Worm (Caenorhabditis elegans) whole organism, L2 larva: ENCODE data around the gene pals-19.

Source experiments
- C34F6.9 ChIP-seq: fragments of 150-350 bp; optimal IDR thresholded peaks from 2 replicates; lab custom pipeline; 2014; ENCODE audit warnings: missing biosample characterization, missing genetic modification characterization
- F13H6.1 ChIP-seq: sonication (generic microtip); optimal IDR thresholded peaks from 2 replicates; lab custom pipeline; 2016; ENCODE audit warnings: missing genetic modification characterization, missing compliant biosample characterization
- R02D3.7 ChIP-seq: fragments of 150-350 bp; optimal IDR thresholded peaks from 2 replicates; lab custom pipeline; 2014; ENCODE audit warnings: missing biosample characterization, missing genetic modification characterization
- Y55F3AM.14 ChIP-seq: fragments of 200-800 bp; sonication (Bioruptor generic); optimal IDR thresholded peaks from 2 replicates; lab custom pipeline; 2018; ENCODE audit warnings: mild to moderate bottlenecking, missing genetic modification characterization, missing compliant biosample characterization
- ZK546.5 ChIP-seq: sonication (generic microtip); optimal IDR thresholded peaks from 2 replicates; lab custom pipeline; 2017; ENCODE audit warnings: missing biosample characterization, missing genetic modification characterization
- alr-1 ChIP-seq: fragments of 150-350 bp; optimal IDR thresholded peaks from 2 replicates; lab custom pipeline; 2014; ENCODE audit warnings: missing biosample characterization, missing genetic modification characterization
- aly-2 ChIP-seq: fragments of 150-350 bp; optimal IDR thresholded peaks from 2 replicates; lab custom pipeline; 2014; ENCODE audit warnings: missing biosample characterization, missing genetic modification characterization
- ama-1 ChIP-seq: fragments of 150-350 bp; optimal IDR thresholded peaks from 2 replicates; lab custom pipeline; 2018; ENCODE audit warnings: inconsistent platforms
- blmp-1 ChIP-seq: sonication (generic microtip); optimal IDR thresholded peaks from 2 replicates; lab custom pipeline; 2017; ENCODE audit warnings: missing genetic modification characterization, mild to moderate bottlenecking, missing compliant biosample characterization, antibody characterized with exemption, moderate library complexity; ENCODE audit not compliant: insufficient read depth
- ceh-16 ChIP-seq: fragments of 150-350 bp; optimal IDR thresholded peaks from 2 replicates; lab custom pipeline; 2014; ENCODE audit warnings: missing biosample characterization, missing genetic modification characterization
- ceh-82 ChIP-seq: fragments of 150-350 bp; optimal IDR thresholded peaks from 2 replicates; lab custom pipeline; 2014; ENCODE audit warnings: missing biosample characterization, missing genetic modification characterization
- crh-2 ChIP-seq: sonication (generic microtip); optimal IDR thresholded peaks from 2 replicates; lab custom pipeline; 2017; ENCODE audit warnings: missing biosample characterization, missing genetic modification characterization
- dmd-4 ChIP-seq: sonication (generic microtip); optimal IDR thresholded peaks from 2 replicates; lab custom pipeline; 2017; ENCODE audit warnings: missing biosample characterization, missing genetic modification characterization
- egl-27 ChIP-seq: sonication (generic microtip); optimal IDR thresholded peaks from 3 replicates; lab custom pipeline; 2017; ENCODE audit warnings: missing biosample characterization, missing genetic modification reagents, missing genetic modification characterization
- elt-1 ChIP-seq: fragments of 150-350 bp; optimal IDR thresholded peaks from 2 replicates; lab custom pipeline; 2014; ENCODE audit warnings: missing biosample characterization, missing genetic modification characterization
- elt-3 ChIP-seq: sonication (generic microtip); optimal IDR thresholded peaks from 2 replicates; lab custom pipeline; 2017; ENCODE audit warnings: missing biosample characterization, missing genetic modification characterization
- fos-1 ChIP-seq: fragments of 150-350 bp; optimal IDR thresholded peaks from 2 replicates; lab custom pipeline; 2014; ENCODE audit warnings: missing biosample characterization, missing genetic modification characterization
- gmeb-1 ChIP-seq: fragments of 150-350 bp; optimal IDR thresholded peaks from 2 replicates; lab custom pipeline; 2014; ENCODE audit warnings: missing biosample characterization, missing genetic modification characterization
- lin-11 ChIP-seq: fragments of 150-350 bp; sonication (generic microtip); optimal IDR thresholded peaks from 2 replicates; lab custom pipeline; 2014; ENCODE audit warnings: missing biosample characterization, missing genetic modification characterization, inconsistent platforms, mixed read lengths
- lin-13 ChIP-seq: fragments of 150-350 bp; optimal IDR thresholded peaks from 2 replicates; lab custom pipeline; 2014; ENCODE audit warnings: missing biosample characterization, missing genetic modification reagents, missing genetic modification characterization
- lin-39 ChIP-seq: fragments of 150-350 bp; optimal IDR thresholded peaks from 2 replicates; lab custom pipeline; 2014; ENCODE audit warnings: missing biosample characterization, missing genetic modification reagents, missing genetic modification characterization
- lsy-2 ChIP-seq, 2 experiments: fragments of 150-350 bp in 1 of 2; sonication (generic microtip) in 1 of 2; optimal IDR thresholded peaks; 2 replicates each; lab custom pipeline; 2014 to 2017; ENCODE audit warnings: missing biosample characterization in 2 of 2, missing genetic modification characterization in 2 of 2
- mab-5 ChIP-seq: fragments of 150-350 bp; optimal IDR thresholded peaks from 2 replicates; lab custom pipeline; 2014; ENCODE audit warnings: missing biosample characterization, missing genetic modification characterization
- mbf-1 ChIP-seq: sonication (generic microtip); optimal IDR thresholded peaks from 2 replicates; lab custom pipeline; 2017; ENCODE audit warnings: missing biosample characterization, missing genetic modification characterization
- mdl-1 ChIP-seq, 2 experiments: fragments of 150-350 bp in 1 of 2; sonication (generic microtip) in 1 of 2; optimal IDR thresholded peaks; 2 replicates each; lab custom pipeline; 2017; ENCODE audit warnings: missing biosample characterization in 2 of 2, missing genetic modification characterization in 2 of 2
- nhr-10 ChIP-seq: sonication (generic microtip); optimal IDR thresholded peaks from 2 replicates; lab custom pipeline; 2017; ENCODE audit warnings: missing biosample characterization, missing genetic modification characterization
- nhr-11 ChIP-seq: fragments of 150-350 bp; optimal IDR thresholded peaks from 2 replicates; lab custom pipeline; 2014; ENCODE audit warnings: missing biosample characterization, missing genetic modification characterization
- nhr-12 ChIP-seq: fragments of 150-350 bp; optimal IDR thresholded peaks from 2 replicates; lab custom pipeline; 2014; ENCODE audit warnings: missing biosample characterization, missing genetic modification characterization
- nhr-129 ChIP-seq: fragments of 150-350 bp; optimal IDR thresholded peaks from 2 replicates; lab custom pipeline; 2014; ENCODE audit warnings: missing biosample characterization, missing genetic modification characterization
- nhr-21 ChIP-seq: fragments of 150-350 bp; optimal IDR thresholded peaks from 2 replicates; lab custom pipeline; 2014; ENCODE audit warnings: missing biosample characterization, missing genetic modification characterization
- nhr-23 ChIP-seq: fragments of 150-350 bp; optimal IDR thresholded peaks from 2 replicates; lab custom pipeline; 2014; ENCODE audit warnings: missing biosample characterization, missing genetic modification reagents, missing genetic modification characterization
- nhr-237 ChIP-seq: fragments of 150-350 bp; optimal IDR thresholded peaks from 2 replicates; lab custom pipeline; 2014; ENCODE audit warnings: missing biosample characterization, missing genetic modification characterization
- nhr-25 ChIP-seq: fragments of 150-350 bp; sonication (generic microtip); optimal IDR thresholded peaks from 3 replicates; lab custom pipeline; 2014; ENCODE audit warnings: missing biosample characterization, missing genetic modification characterization
- nhr-6 ChIP-seq: fragments of 150-350 bp; optimal IDR thresholded peaks from 2 replicates; lab custom pipeline; 2014; ENCODE audit warnings: missing biosample characterization, missing genetic modification characterization
- nhr-77 ChIP-seq: fragments of 150-350 bp; optimal IDR thresholded peaks from 2 replicates; lab custom pipeline; 2014; ENCODE audit warnings: missing biosample characterization, missing genetic modification characterization
- peb-1 ChIP-seq: fragments of 150-350 bp; optimal IDR thresholded peaks from 2 replicates; lab custom pipeline; 2014; ENCODE audit warnings: missing biosample characterization, missing genetic modification characterization
- sem-4 ChIP-seq: fragments of 150-350 bp; optimal IDR thresholded peaks from 2 replicates; lab custom pipeline; 2014; ENCODE audit warnings: missing biosample characterization, missing genetic modification reagents, missing genetic modification characterization
- skn-1 ChIP-seq: sonication (generic microtip); optimal IDR thresholded peaks from 2 replicates; lab custom pipeline; 2017; ENCODE audit warnings: missing biosample characterization, missing genetic modification characterization
- sma-3 ChIP-seq: sonication (generic microtip); optimal IDR thresholded peaks from 2 replicates; lab custom pipeline; 2016; ENCODE audit warnings: missing genetic modification reagents, missing genetic modification characterization, missing compliant biosample characterization
- sma-9 ChIP-seq, 2 experiments: fragments of 150-350 bp in 1 of 2; sonication (generic microtip) in 1 of 2; optimal IDR thresholded peaks; 2 replicates each; lab custom pipeline; 2014 to 2016; ENCODE audit warnings: missing genetic modification characterization in 2 of 2, mild to moderate bottlenecking in 1 of 2, missing biosample characterization in 1 of 2, missing compliant biosample characterization in 1 of 2, missing genetic modification reagents in 1 of 2, moderate library complexity in 1 of 2
- snpc-4 ChIP-seq: fragments of 150-350 bp; optimal IDR thresholded peaks from 2 replicates; lab custom pipeline; 2014; ENCODE audit warnings: missing biosample characterization, missing genetic modification characterization
- unc-39 ChIP-seq: fragments of 150-350 bp; optimal IDR thresholded peaks from 2 replicates; lab custom pipeline; 2014; ENCODE audit warnings: missing biosample characterization, missing genetic modification characterization
- unc-55 ChIP-seq: fragments of 150-350 bp; sonication (generic microtip); optimal IDR thresholded peaks from 3 replicates; lab custom pipeline; 2014; ENCODE audit warnings: missing biosample characterization, missing genetic modification reagents, missing genetic modification characterization
- unc-62 ChIP-seq: fragments of 150-350 bp; optimal IDR thresholded peaks from 2 replicates; lab custom pipeline; 2014; ENCODE audit warnings: missing biosample characterization, missing genetic modification reagents, missing genetic modification characterization
- zag-1 ChIP-seq: fragments of 150-350 bp; optimal IDR thresholded peaks from 2 replicates; lab custom pipeline; 2014; ENCODE audit warnings: missing biosample characterization, missing genetic modification characterization
- ztf-1 ChIP-seq: fragments of 200-800 bp; sonication (Bioruptor generic); conservative IDR thresholded peaks from 2 replicates; pipeline ENCODE4 v1.3.6; 2022; ENCODE audit warnings: missing genetic modification characterization, missing compliant biosample characterization
- ztf-11 ChIP-seq: sonication (generic microtip); optimal IDR thresholded peaks from 2 replicates; lab custom pipeline; 2017; ENCODE audit warnings: missing biosample characterization, missing genetic modification characterization
- ztf-4 ChIP-seq: fragments of 150-350 bp; optimal IDR thresholded peaks from 2 replicates; lab custom pipeline; 2014; ENCODE audit warnings: missing biosample characterization, missing genetic modification characterization

The pals-19 gene

ce11 chrIII:1421436-1421835 is 19.7 kb downstream of the pals-19 start:
- TF ChIP-seq skn-1 (tag; lab: Kevin White, UChicago) (no peak), blmp-1 (tag; lab: Kevin White, UChicago) (no peak), crh-2 (tag; lab: Kevin White, UChicago) (no peak), mbf-1 (tag; lab: Kevin White, UChicago) (no peak), lin-11 (tag; lab: Kevin White, UChicago) (no peak)

- TF ChIP-seq sma-9 (GFP tag; optimal IDR thresholded peaks at IDR 0.05; lab: Kevin White, UChicago) (no peak), sma-9 (tag; optimal IDR thresholded peaks at IDR 0.05; lab: Kevin White, UChicago) (no peak), ama-1 (lab: Kevin White, UChicago) (no peak), aly-2 (tag; lab: Kevin White, UChicago) (no peak), F13H6.1 (tag; lab: Kevin White, UChicago) (peak; percentile 49), fos-1 (peak; percentile 34), sma-3 (GFP tag; lab: Kevin White, UChicago) (peak; percentile 53), zag-1 (tag; lab: Kevin White, UChicago) (no peak), snpc-4 (tag; lab: Kevin White, UChicago) (no peak), ztf-4 (tag; lab: Kevin White, UChicago) (no peak), unc-62 (GFP tag; lab: Kevin White, UChicago) (no peak), nhr-77 (tag; lab: Kevin White, UChicago) (no peak), blmp-1 (tag; lab: Kevin White, UChicago) (no peak), ceh-82 (tag; lab: Kevin White, UChicago) (no peak), lin-13 (peak; percentile 88), C34F6.9 (tag; lab: Kevin White, UChicago) (peak; percentile 45), sem-4 (tag; lab: Kevin White, UChicago) (no peak), mab-5 (tag; lab: Kevin White, UChicago) (peak; percentile 35), skn-1 (tag; lab: Kevin White, UChicago) (no peak), R02D3.7 (tag; lab: Kevin White, UChicago) (no peak), ZK546.5 (tag; lab: Kevin White, UChicago) (no peak), elt-3 (no peak), ztf-11 (tag; lab: Kevin White, UChicago) (no peak), nhr-6 (tag; lab: Kevin White, UChicago) (no peak), Y55F3AM.14 (GFP tag; lab: Kevin White, UChicago) (peak; percentile 42), unc-55 (peak; percentile 77), crh-2 (tag; lab: Kevin White, UChicago) (peak; percentile 8), nhr-237 (tag; lab: Kevin White, UChicago) (no peak), unc-39 (tag; lab: Kevin White, UChicago) (no peak), mdl-1 (tag; optimal IDR thresholded peaks at IDR 0.05; lab: Kevin White, UChicago) (no peak), dmd-4 (tag; lab: Kevin White, UChicago) (no peak), nhr-12 (tag; lab: Kevin White, UChicago) (no peak), egl-27 (tag; lab: Kevin White, UChicago) (no peak), mbf-1 (tag; lab: Kevin White, UChicago) (no peak), nhr-25 (tag; lab: Kevin White, UChicago) (peak; percentile 46), nhr-11 (no peak), elt-1 (tag; lab: Kevin White, UChicago) (no peak), ztf-1 (no peak), peb-1 (tag; lab: Kevin White, UChicago) (no peak), gmeb-1 (tag; lab: Kevin White, UChicago) (peak; percentile 52), lin-11 (tag; lab: Kevin White, UChicago) (peak; percentile 50), nhr-23 (no peak), nhr-10 (tag; lab: Kevin White, UChicago) (no peak), alr-1 (no peak), ceh-16 (no peak), lin-39 (tag; lab: Kevin White, UChicago) (no peak), nhr-21 (peak; percentile 14), lsy-2 (tag; optimal IDR thresholded peaks at IDR 0.05; lab: Kevin White, UChicago) (peak; percentile 67 to 75), nhr-129 (tag; lab: Kevin White, UChicago) (peak; percentile 32)
- TF ChIP-seq, all 48 proteins: peak for 15
Measured at ce11 chrIII:1424305-1424704, 22.6 kb downstream of the pals-19 start.
